Worm (Caenorhabditis elegans) whole organism, L4 larva: Measurements from ENCODE around the gene cut-4.
A peak's percentile ranks its signal among the peaks of the same experiment; 100 is the strongest.

Experiments used
- ama-1 ChIP-seq: fragments of 150-350 bp; optimal IDR thresholded peaks from 2 replicates; lab custom pipeline; 2014; ENCODE audit warnings: inconsistent platforms, mixed read lengths
- fkh-10 ChIP-seq: fragments of 150-350 bp; optimal IDR thresholded peaks from 2 replicates; lab custom pipeline; 2014; ENCODE audit warnings: missing biosample characterization, missing genetic modification reagents, missing genetic modification characterization
- lin-15B ChIP-seq: fragments of 150-350 bp; sonication (generic microtip); optimal IDR thresholded peaks from 3 replicates; lab custom pipeline; 2014; ENCODE audit warnings: missing biosample characterization, missing genetic modification characterization
- lin-39 ChIP-seq: fragments of 150-350 bp; optimal IDR thresholded peaks from 2 replicates; lab custom pipeline; 2014; ENCODE audit warnings: missing biosample characterization, missing genetic modification reagents, missing genetic modification characterization
- pha-4 ChIP-seq, 2 experiments: fragments of 150-350 bp in 1 of 2; fragments of 200-800 bp in 1 of 2; sonication (Bioruptor generic) in 1 of 2; IDR thresholded peaks in 1 of 2; optimal IDR thresholded peaks in 1 of 2; 2 replicates each; pipeline versions ENCODE4 v1.3.6 to Lab custom; 2014 to 2022; ENCODE audit warnings: missing genetic modification characterization in 2 of 2, missing genetic modification reagents in 2 of 2, missing biosample characterization in 1 of 2, missing compliant biosample characterization in 1 of 2
- unc-39 ChIP-seq: sonication (generic microtip); optimal IDR thresholded peaks from 2 replicates; lab custom pipeline; 2017; ENCODE audit warnings: missing biosample characterization, missing genetic modification characterization
- ztf-11 ChIP-seq: fragments of 150-350 bp; optimal IDR thresholded peaks from 2 replicates; lab custom pipeline; 2014; ENCODE audit warnings: missing biosample characterization, missing genetic modification characterization

DNA sequence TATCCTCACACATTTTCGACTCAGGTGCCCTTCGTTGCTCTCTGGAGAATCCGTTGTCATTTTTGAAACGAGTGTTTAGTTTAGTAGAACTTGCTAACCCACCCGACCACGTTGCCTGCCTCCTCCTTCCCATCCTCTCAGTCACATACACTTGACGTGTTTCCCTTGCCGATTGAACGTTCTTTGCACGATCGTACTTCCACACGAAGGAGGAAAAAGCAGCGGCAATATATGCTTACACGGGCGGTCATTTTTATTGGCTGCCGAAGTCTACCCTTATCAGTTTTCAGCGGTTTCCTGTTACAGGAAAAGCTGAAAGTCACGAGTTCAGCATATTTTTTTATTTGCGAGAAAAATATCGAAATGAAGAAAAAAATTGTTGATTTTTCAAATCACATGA is 46.2 kb upstream of the cut-4 start:
- TF ChIP-seq unc-39: no peak
- peak; percentile 56 for TF ChIP-seq ama-1 (lab: Kevin White, UChicago)
- no peak for TF ChIP-seq fkh-10 (GFP tag; lab: Kevin White, UChicago)
- peak; percentile 24; the same call in 1 of the 2 replicates for TF ChIP-seq pha-4 (GFP tag; IDR thresholded peaks at IDR 0.05; lab: Robert Waterston, UW)
- TF ChIP-seq pha-4 (tag; optimal IDR thresholded peaks at IDR 0.05; lab: Kevin White, UChicago): peak; percentile 15
- no peak for TF ChIP-seq lin-15B (tag; lab: Kevin White, UChicago)
- no peak for TF ChIP-seq ztf-11
- no peak for TF ChIP-seq lin-39 (tag; lab: Kevin White, UChicago)
